Worm (Caenorhabditis elegans): Measurements from ENCODE around the gene rpt-2.

The rpt-2 gene

ce11 chrV:6003301-6003700 lies 14.2 kb downstream of the rpt-2 start, which contains the start of gene fos-1:
TSS of gene fos-1 (plus strand) at chrV:6003601.
- TF ChIP-seq hlh-11 (tag; optimal IDR thresholded peaks at IDR 0.05) (no peak), dpl-1 (GFP tag; optimal IDR thresholded peaks at IDR 0.05) (no peak), tra-1 (GFP tag; IDR thresholded peaks at IDR 0.05) (no peak), nhr-28 (tag; optimal IDR thresholded peaks at IDR 0.05) (no peak), duxl-1 (tag; optimal IDR thresholded peaks at IDR 0.05; ENCODE audit: poor library complexity) (no peak), dmd-8 (GFP tag; IDR thresholded peaks at IDR 0.05) (no peak), attf-4 (tag; optimal IDR thresholded peaks at IDR 0.05) (no peak), hif-1 (tag; optimal IDR thresholded peaks at IDR 0.05) (no peak), mxl-2 (GFP tag; conservative IDR thresholded peaks at IDR 0.05) (no peak)

- peak; percentile 93 for TF ChIP-seq mep-1 (tag; optimal IDR thresholded peaks at IDR 0.05)
- TF ChIP-seq daf-8 (GFP tag; IDR thresholded peaks at IDR 0.05) = no peak
- TF ChIP-seq nhr-77 (tag; optimal IDR thresholded peaks at IDR 0.05) = peak; percentile 86
- peak; percentile 97 for TF ChIP-seq lin-1 (GFP tag; IDR thresholded peaks at IDR 0.05)
- no peak for TF ChIP-seq Y5F2A.4 (GFP tag; optimal IDR thresholded peaks at IDR 0.05)
- peak; percentile 65 to 91 for TF ChIP-seq lsy-2 (tag; optimal IDR thresholded peaks at IDR 0.05)
- TF ChIP-seq nhr-41 (GFP tag; IDR thresholded peaks at IDR 0.05) = peak; percentile 79; the same call in 1 of the 2 replicates
- TF ChIP-seq dmd-8 (GFP tag; IDR thresholded peaks at IDR 0.05) = no peak
- peak; percentile 84 for TF ChIP-seq zfp-3 (GFP tag; conservative IDR thresholded peaks at IDR 0.05)
- 0 out of 2 replicates have a peak, but pooled peaks have one; percentile 25 for TF ChIP-seq lim-7 (GFP tag; IDR thresholded peaks at IDR 0.05)
- TF ChIP-seq lir-3 (tag; optimal IDR thresholded peaks at IDR 0.05) = no peak
- no peak for TF ChIP-seq sdz-12 (GFP tag; optimal IDR thresholded peaks at IDR 0.05)
- TF ChIP-seq nhr-76 (tag; optimal IDR thresholded peaks at IDR 0.05) = peak; percentile 33
- TF ChIP-seq madf-5 (GFP tag; IDR thresholded peaks at IDR 0.05) = peak in 1 of 2 experiments; percentile 59; a peak in 1 of 4 replicates
- TF ChIP-seq nhr-102 (tag; optimal IDR thresholded peaks at IDR 0.05) = peak; percentile 96
- peak; percentile 86 for TF ChIP-seq mdt-29 (GFP tag; IDR thresholded peaks at IDR 0.05)
- peak; percentile 89 for TF ChIP-seq T20F7.1 (GFP tag; optimal IDR thresholded peaks at IDR 0.05)
- peak; percentile 81 for TF ChIP-seq lin-13 (GFP tag; optimal IDR thresholded peaks at IDR 0.05)
- peak; percentile 66 for TF ChIP-seq spr-3 (GFP tag; optimal IDR thresholded peaks at IDR 0.05)
- TF ChIP-seq tra-1 (GFP tag; IDR thresholded peaks at IDR 0.05) = peak; percentile 94
- peak; percentile 13 to 85 for TF ChIP-seq hif-1 (tag; optimal IDR thresholded peaks at IDR 0.05)
- no peak for TF ChIP-seq ztf-11 (tag; optimal IDR thresholded peaks at IDR 0.05)
- no peak for TF ChIP-seq ceh-82 (tag; optimal IDR thresholded peaks at IDR 0.05)
- TF ChIP-seq nhr-48 (tag; optimal IDR thresholded peaks at IDR 0.05) = peak; percentile 98
- TF ChIP-seq nhr-10 (tag; optimal IDR thresholded peaks at IDR 0.05) = peak; percentile 97
- TF ChIP-seq lin-29 (GFP tag; IDR thresholded peaks at IDR 0.05) = no peak
- TF ChIP-seq hlh-11 (tag; optimal IDR thresholded peaks at IDR 0.05) = peak; percentile 100
- TF ChIP-seq nhr-111 (GFP tag; optimal IDR thresholded peaks at IDR 0.05) = no peak
- TF ChIP-seq tag-97 (GFP tag; IDR thresholded peaks at IDR 0.05) = no peak
- TF ChIP-seq spr-1 (tag; optimal IDR thresholded peaks at IDR 0.05) = peak; percentile 91
- peak; percentile 36 for TF ChIP-seq ama-1 (optimal IDR thresholded peaks at IDR 0.05)
- TF ChIP-seq fos-1 (tag; optimal IDR thresholded peaks at IDR 0.05) = no peak
- TF ChIP-seq zip-2 (tag; optimal IDR thresholded peaks at IDR 0.05) = peak; percentile 30
- TF ChIP-seq egl-43 (GFP tag; IDR thresholded peaks at IDR 0.05) = peak; percentile 83
- peak; percentile 97 for TF ChIP-seq php-3 (GFP tag; IDR thresholded peaks at IDR 0.05)
- TF ChIP-seq mes-2 (tag; optimal IDR thresholded peaks at IDR 0.05; ENCODE audit: poor library complexity, severe bottlenecking) = peak; percentile 74
- TF ChIP-seq T26A8.4 (GFP tag; IDR thresholded peaks at IDR 0.05) = peak; percentile 93
- peak; percentile 59 to 89 for TF ChIP-seq daf-16 (GFP tag; optimal IDR thresholded peaks at IDR 0.05)
- peak; percentile 98 for TF ChIP-seq daf-16 (tag; optimal IDR thresholded peaks at IDR 0.05)
- TF ChIP-seq Y48G9A.11 (GFP tag; IDR thresholded peaks at IDR 0.05) = no peak
- peak; percentile 57 for TF ChIP-seq madf-9 (GFP tag; conservative IDR thresholded peaks at IDR 0.05)
- no peak for TF ChIP-seq zfp-2 (tag; optimal IDR thresholded peaks at IDR 0.05)
- TF ChIP-seq hlh-30 (tag; optimal IDR thresholded peaks at IDR 0.05; ENCODE audit: insufficient read depth) = peak; percentile 97
- peak; percentile 91 for TF ChIP-seq rbr-2 (tag; optimal IDR thresholded peaks at IDR 0.05)
- peak; percentile 67 for TF ChIP-seq dpl-1 (GFP tag; optimal IDR thresholded peaks at IDR 0.05)
Observed at ce11 chrV:6000368-6000802, 17.1 kb downstream of the rpt-2 start.

Data from whole organism, L4 larva.